Fruit fly (Drosophila melanogaster) whole organism, pupa: ENCODE results near the gene CG18301.

ENCODE experiments used
- CG13204 ChIP-seq: fragments of 200-800 bp; sonication (Bioruptor generic); optimal IDR thresholded peaks from 2 replicates; lab custom pipeline; 2018; ENCODE audit warnings: missing biosample characterization, mild to moderate bottlenecking, missing genetic modification characterization, moderate library complexity
- CG14655 ChIP-seq: fragments of 200-800 bp; sonication (Bioruptor generic); optimal IDR thresholded peaks from 3 replicates; lab custom pipeline; 2017; ENCODE audit warnings: mild to moderate bottlenecking, missing biosample characterization, missing genetic modification reagents, missing genetic modification characterization
- CG17806 ChIP-seq: fragments of 200-800 bp; sonication (Bioruptor generic); optimal IDR thresholded peaks from 2 replicates; lab custom pipeline; 2018; ENCODE audit warnings: missing biosample characterization, mild to moderate bottlenecking, missing genetic modification characterization, moderate library complexity
- CG32121 ChIP-seq: fragments of 200-800 bp; sonication (Bioruptor generic); IDR thresholded peaks from 2 replicates; pipeline ENCODE4 v1.3.6; 2022; ENCODE audit warnings: missing biosample characterization, missing genetic modification characterization
- CG34367 ChIP-seq: fragments of 200-800 bp; sonication (Bioruptor generic); optimal IDR thresholded peaks from 2 replicates; lab custom pipeline; 2018; ENCODE audit warnings: missing biosample characterization, mild to moderate bottlenecking, missing genetic modification characterization
- CG8159 ChIP-seq: fragments of 200-800 bp; sonication (Bioruptor generic); optimal IDR thresholded peaks from 3 replicates; lab custom pipeline; 2018; ENCODE audit warnings: missing biosample characterization, mild to moderate bottlenecking, missing genetic modification characterization, moderate library complexity
- CG9948 ChIP-seq: fragments of 200-800 bp; sonication (Bioruptor generic); optimal IDR thresholded peaks from 2 replicates; lab custom pipeline; 2018; ENCODE audit warnings: missing biosample characterization, mild to moderate bottlenecking, missing genetic modification characterization, moderate library complexity
- D1 ChIP-seq: fragments of 200-800 bp; sonication (Bioruptor generic); optimal IDR thresholded peaks from 2 replicates; lab custom pipeline; 2018; ENCODE audit warnings: missing biosample characterization, mild to moderate bottlenecking, missing genetic modification characterization, moderate library complexity
- EcR ChIP-seq: fragments of 200-800 bp; sonication (Bioruptor generic); optimal IDR thresholded peaks from 3 replicates; lab custom pipeline; 2019; ENCODE audit warnings: missing biosample characterization, missing genetic modification characterization, mild to moderate bottlenecking, moderate library complexity, missing genetic modification reagents
- Pif1B ChIP-seq: fragments of 200-800 bp; sonication (Bioruptor generic); optimal IDR thresholded peaks from 3 replicates; lab custom pipeline; 2016; ENCODE audit warnings: missing biosample characterization, missing genetic modification characterization
- fd96Ca ChIP-seq: fragments of 200-800 bp; sonication (Bioruptor generic); IDR thresholded peaks from 3 replicates; pipeline ENCODE4 v1.3.6; 2022; ENCODE audit warnings: missing biosample characterization, missing genetic modification characterization
- rn ChIP-seq: fragments of 200-800 bp; sonication (Bioruptor generic); IDR thresholded peaks from 2 replicates; pipeline ENCODE4 v1.3.6; 2022; ENCODE audit warnings: missing biosample characterization, missing genetic modification characterization

CG18301 gene

DNA sequence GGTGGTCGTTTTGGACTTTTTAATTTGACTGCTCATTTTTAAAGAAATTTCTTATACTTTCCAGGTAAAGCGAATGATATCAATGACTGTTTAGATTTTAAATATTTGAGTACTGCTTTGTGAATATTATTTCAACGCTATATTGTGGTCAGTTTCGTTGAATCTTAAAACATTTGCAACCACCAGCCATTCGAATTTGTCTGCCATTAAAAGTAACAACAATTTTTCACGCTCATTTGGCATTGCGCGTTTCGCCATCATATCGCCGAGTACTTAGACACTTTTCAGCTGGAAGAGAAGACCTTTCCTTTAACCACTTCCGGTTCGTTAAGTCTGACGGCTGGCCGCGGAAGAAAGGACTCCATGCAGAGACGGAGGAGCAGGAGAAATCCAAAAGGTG is 50.0 kb downstream of the CG18301 start, which contains the start of gene CG34161:
Gene CG34161 (minus strand): TSS at position 101 of the 400 bp plus-strand sequence.
- TF ChIP-seq CG17806 (tag; lab: Kevin White, UChicago) (no peak), fd96Ca (GFP tag; lab: Robert Waterston, UW) (no peak), CG8159 (tag; lab: Kevin White, UChicago) (no peak), CG34367 (tag; lab: Kevin White, UChicago) (no peak), Pif1B (GFP tag; lab: Kevin White, UChicago) (no peak), CG32121 (GFP tag; lab: Robert Waterston, UW) (no peak), EcR (GFP tag; lab: Kevin White, UChicago) (no peak), CG14655 (GFP tag; lab: Kevin White, UChicago) (no peak), CG13204 (GFP tag; lab: Kevin White, UChicago) (no peak), rn (GFP tag; lab: Robert Waterston, UW) (no peak), D1 (tag; lab: Kevin White, UChicago) (no peak), CG9948 (tag; lab: Kevin White, UChicago) (no peak)
